Fruit fly (Drosophila melanogaster) whole organism, pupa: ENCODE results near the gene RpS27A.

ENCODE experiments used
- CG12605 ChIP-seq: fragments of 200-800 bp; sonication (Bioruptor generic); IDR thresholded peaks from 2 replicates; pipeline ENCODE4 v1.3.6; 2022; ENCODE audit warnings: missing biosample characterization, missing genetic modification characterization
- CG14655 ChIP-seq: fragments of 200-800 bp; sonication (Bioruptor generic); optimal IDR thresholded peaks from 3 replicates; lab custom pipeline; 2017; ENCODE audit warnings: mild to moderate bottlenecking, missing biosample characterization, missing genetic modification reagents, missing genetic modification characterization
- CG32121 ChIP-seq: fragments of 200-800 bp; sonication (Bioruptor generic); IDR thresholded peaks from 2 replicates; pipeline ENCODE4 v1.3.6; 2022; ENCODE audit warnings: missing biosample characterization, missing genetic modification characterization
- CG9948 ChIP-seq: fragments of 200-800 bp; sonication (Bioruptor generic); optimal IDR thresholded peaks from 2 replicates; lab custom pipeline; 2018; ENCODE audit warnings: missing biosample characterization, mild to moderate bottlenecking, missing genetic modification characterization, moderate library complexity
- D1 ChIP-seq: fragments of 200-800 bp; sonication (Bioruptor generic); optimal IDR thresholded peaks from 2 replicates; lab custom pipeline; 2018; ENCODE audit warnings: missing biosample characterization, mild to moderate bottlenecking, missing genetic modification characterization, moderate library complexity
- EcR ChIP-seq: fragments of 200-800 bp; sonication (Bioruptor generic); optimal IDR thresholded peaks from 3 replicates; lab custom pipeline; 2019; ENCODE audit warnings: missing biosample characterization, missing genetic modification characterization, mild to moderate bottlenecking, moderate library complexity, missing genetic modification reagents
- Pif1B ChIP-seq: fragments of 200-800 bp; sonication (Bioruptor generic); optimal IDR thresholded peaks from 3 replicates; lab custom pipeline; 2016; ENCODE audit warnings: missing biosample characterization, missing genetic modification characterization
- gl ChIP-seq: fragments of 200-800 bp; sonication (Bioruptor generic); optimal IDR thresholded peaks from 2 replicates; lab custom pipeline; 2018; ENCODE audit warnings: missing biosample characterization, mild to moderate bottlenecking, missing genetic modification characterization

dm6 chr2L:10403803-10404315 lies 4.3 kb upstream of the RpS27A start:
- TF ChIP-seq EcR (no peak), D1 (tag; lab: Kevin White, UChicago) (no peak), CG32121 (GFP tag; lab: Robert Waterston, UW) (no peak), Pif1B (GFP tag; lab: Kevin White, UChicago) (no peak), CG12605 (GFP tag; lab: Robert Waterston, UW) (no peak), CG14655 (GFP tag; lab: Kevin White, UChicago) (no peak), gl (tag; lab: Kevin White, UChicago) (no peak), CG9948 (tag; lab: Kevin White, UChicago) (no peak)
